Worm (Caenorhabditis elegans) whole organism, L4/young adult: ENCODE results near the gene F28F5.6.

Experiments
- W03F9.2 ChIP-seq: fragments of 150-350 bp; optimal IDR thresholded peaks from 2 replicates; lab custom pipeline; 2014; ENCODE audit warnings: missing biosample characterization, missing genetic modification characterization
- him-1 ChIP-seq: sonication (generic microtip); optimal IDR thresholded peaks from 2 replicates; lab custom pipeline; 2016; ENCODE audit warnings: missing genotype, missing genetic modification reagents, missing genetic modification characterization, missing compliant biosample characterization

DNA sequence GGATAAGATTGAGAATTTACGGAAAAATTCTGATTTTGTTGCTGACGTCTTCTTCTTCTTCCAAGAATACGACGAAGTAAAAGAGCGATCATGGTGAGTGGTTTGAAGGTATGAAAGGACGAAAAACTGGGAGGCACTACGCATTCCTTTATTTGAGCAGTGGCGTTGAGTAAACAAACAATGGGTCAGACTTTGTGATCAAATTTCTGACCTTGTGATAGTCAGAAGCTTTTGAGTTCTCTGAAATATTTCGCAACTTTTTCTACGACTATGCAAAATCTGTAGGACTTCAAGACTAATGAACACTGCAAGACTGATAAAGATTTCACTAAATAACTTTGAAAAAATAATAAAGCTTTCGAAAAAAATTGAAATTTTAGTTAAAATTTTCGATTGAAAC, 2.2 kb downstream of the F28F5.6 start, which contains the start of gene F28F5.4:
- no peak for TF ChIP-seq him-1 (tag; lab: Kevin White, UChicago)
- no peak for TF ChIP-seq W03F9.2 (tag; lab: Kevin White, UChicago)
